Fruit fly (Drosophila melanogaster) whole organism, embryonic: Measurements from ENCODE around the gene Ctu2.

ENCODE experiments used
- ATbp ChIP-seq: fragments of 200-800 bp; sonication (Bioruptor generic); optimal IDR thresholded peaks from 2 replicates; lab custom pipeline; 2017; ENCODE audit warnings: missing biosample characterization, mild to moderate bottlenecking, missing genetic modification characterization, missing genetic modification reagents
- Atf3 ChIP-seq: fragments of 200-800 bp; sonication (Bioruptor generic); optimal IDR thresholded peaks from 3 replicates; lab custom pipeline; 2016; ENCODE audit warnings: missing biosample characterization, missing genetic modification characterization
- Bdp1 ChIP-seq: fragments of 200-800 bp; sonication (Bioruptor generic); optimal IDR thresholded peaks from 3 replicates; lab custom pipeline; 2016; ENCODE audit warnings: missing biosample characterization, missing genetic modification characterization
- Blimp-1 ChIP-seq: fragments of 200-800 bp; sonication (Bioruptor generic); optimal IDR thresholded peaks from 3 replicates; lab custom pipeline; 2018; ENCODE audit warnings: missing biosample characterization, missing genetic modification characterization, mild to moderate bottlenecking, moderate library complexity, missing genetic modification reagents
- BtbVII ChIP-seq: fragments of 200-800 bp; sonication (Bioruptor generic); optimal IDR thresholded peaks from 3 replicates; lab custom pipeline; 2017; ENCODE audit warnings: missing biosample characterization, mild to moderate bottlenecking, missing genetic modification characterization
- CG10274 ChIP-seq: fragments of 200-800 bp; sonication (Bioruptor generic); optimal IDR thresholded peaks from 3 replicates; lab custom pipeline; 2017; ENCODE audit warnings: missing biosample characterization, mild to moderate bottlenecking, missing genetic modification characterization
- CG11085 ChIP-seq: fragments of 200-800 bp; sonication (Bioruptor generic); IDR thresholded peaks from 2 replicates; pipeline ENCODE4 v1.3.6; 2022; ENCODE audit warnings: missing biosample characterization, missing genetic modification characterization
- CG11398 ChIP-seq: fragments of 200-800 bp; sonication (Bioruptor generic); optimal IDR thresholded peaks from 2 replicates; lab custom pipeline; 2016; ENCODE audit warnings: missing biosample characterization, missing genetic modification characterization
- CG12391 ChIP-seq: fragments of 200-800 bp; sonication (Bioruptor generic); optimal IDR thresholded peaks from 3 replicates; lab custom pipeline; 2018; ENCODE audit warnings: missing biosample characterization, mild to moderate bottlenecking, missing genetic modification characterization, moderate library complexity
- CG16815 ChIP-seq: fragments of 200-800 bp; sonication (Bioruptor generic); optimal IDR thresholded peaks from 3 replicates; lab custom pipeline; 2017; ENCODE audit warnings: missing biosample characterization, mild to moderate bottlenecking, missing genetic modification characterization
- CG3726 ChIP-seq: fragments of 200-800 bp; sonication (Bioruptor generic); IDR thresholded peaks from 3 replicates; pipeline ENCODE4, ENCODE4 v1.3.6; 2022; ENCODE audit warnings: missing biosample characterization, missing genetic modification characterization
- CG3838 ChIP-seq: fragments of 200-800 bp; sonication (Bioruptor generic); optimal IDR thresholded peaks from 3 replicates; lab custom pipeline; 2016; ENCODE audit warnings: missing biosample characterization, missing genetic modification characterization
- CG4707 ChIP-seq: fragments of 200-800 bp; sonication (Bioruptor generic); optimal IDR thresholded peaks from 2 replicates; lab custom pipeline; 2018; ENCODE audit warnings: missing biosample characterization, mild to moderate bottlenecking, missing genetic modification characterization, moderate library complexity
- CG5180 ChIP-seq: fragments of 200-800 bp; sonication (Bioruptor generic); optimal IDR thresholded peaks from 3 replicates; lab custom pipeline; 2017; ENCODE audit warnings: missing biosample characterization, missing genetic modification characterization, mild to moderate bottlenecking, moderate library complexity, missing genetic modification reagents
- CG6272 ChIP-seq: fragments of 200-800 bp; sonication (Bioruptor generic); IDR thresholded peaks from 2 replicates; pipeline ENCODE4 v1.3.6; 2022; ENCODE audit warnings: missing biosample characterization, missing genetic modification characterization
- CG6689 ChIP-seq: fragments of 200-800 bp; sonication (Bioruptor generic); IDR thresholded peaks from 2 replicates; pipeline ENCODE4 v1.3.6; 2022; ENCODE audit warnings: missing biosample characterization, missing genetic modification characterization
- CG8290 ChIP-seq, 3 experiments: fragments of 200-800 bp; sonication (Bioruptor generic); optimal IDR thresholded peaks; 2 replicates each; lab custom pipeline; 2016 to 2019; ENCODE audit warnings: missing biosample characterization in 3 of 3, missing genetic modification characterization in 3 of 3, mild to moderate bottlenecking in 2 of 3, moderate library complexity in 1 of 3
- CG8388 ChIP-seq: fragments of 200-800 bp; sonication (Bioruptor generic); optimal IDR thresholded peaks from 2 replicates; lab custom pipeline; 2019; ENCODE audit warnings: missing biosample characterization, mild to moderate bottlenecking, missing genetic modification characterization, moderate library complexity
- CG8478 ChIP-seq: fragments of >200 bp; optimal IDR thresholded peaks from 2 replicates; lab custom pipeline; 2018
- Dll ChIP-seq: fragments of 200-800 bp; sonication (Bioruptor generic); IDR thresholded peaks from 4 replicates; pipeline ENCODE4 v1.3.6; 2022; ENCODE audit warnings: missing biosample characterization, missing genetic modification characterization; ENCODE audit not compliant: partially characterized antibody
- HLH3B ChIP-seq: fragments of 200-800 bp; sonication (Bioruptor generic); IDR thresholded peaks from 2 replicates; pipeline ENCODE4 v1.3.6; 2022; ENCODE audit warnings: missing biosample characterization, missing genetic modification characterization
- Hand ChIP-seq: fragments of 200-800 bp; sonication (Bioruptor generic); optimal IDR thresholded peaks from 2 replicates; lab custom pipeline; 2017; ENCODE audit warnings: mild to moderate bottlenecking, missing biosample characterization, missing genetic modification reagents, missing genetic modification characterization
- Jarid2 ChIP-seq: fragments of 200-800 bp; sonication (Bioruptor generic); optimal IDR thresholded peaks from 3 replicates; lab custom pipeline; 2017; ENCODE audit warnings: mild to moderate bottlenecking, missing biosample characterization, missing genetic modification reagents, missing genetic modification characterization
- Kr ChIP-seq: fragments of 200-800 bp; sonication (Bioruptor generic); optimal IDR thresholded peaks from 2 replicates; lab custom pipeline; 2017; ENCODE audit warnings: missing biosample characterization, mild to moderate bottlenecking, missing genetic modification characterization
- Mrtf ChIP-seq: fragments of 200-800 bp; sonication (Bioruptor generic); IDR thresholded peaks from 3 replicates; pipeline ENCODE4 v1.3.6; 2022; ENCODE audit warnings: missing biosample characterization, missing genetic modification characterization
- Ravus ChIP-seq: fragments of 200-800 bp; sonication (Bioruptor generic); IDR thresholded peaks from 2 replicates; pipeline ENCODE4 v1.3.6; 2022; ENCODE audit warnings: missing biosample characterization, missing genetic modification characterization
- Ssrp ChIP-seq: fragments of 200-800 bp; sonication (Bioruptor generic); optimal IDR thresholded peaks from 2 replicates; lab custom pipeline; 2018; ENCODE audit warnings: missing biosample characterization, mild to moderate bottlenecking, missing genetic modification characterization, moderate library complexity
- ac ChIP-seq: fragments of 200-800 bp; sonication (Bioruptor generic); optimal IDR thresholded peaks from 3 replicates; lab custom pipeline; 2017; ENCODE audit warnings: missing biosample characterization, mild to moderate bottlenecking, missing genetic modification characterization
- ato ChIP-seq: fragments of 200-800 bp; sonication (Bioruptor generic); IDR thresholded peaks from 2 replicates; pipeline ENCODE4 v1.3.6; 2022; ENCODE audit warnings: missing biosample characterization, missing genetic modification characterization; ENCODE audit not compliant: partially characterized antibody
- az2 ChIP-seq: fragments of 200-800 bp; sonication (Bioruptor generic); optimal IDR thresholded peaks from 3 replicates; lab custom pipeline; 2016; ENCODE audit warnings: missing biosample characterization, missing genetic modification characterization
- br ChIP-seq: fragments of >200 bp; optimal IDR thresholded peaks from 2 replicates; lab custom pipeline; 2017
- bsh ChIP-seq, 2 experiments: fragments of 200-800 bp; sonication (Bioruptor generic); optimal IDR thresholded peaks; 2 replicates each; lab custom pipeline; 2017 to 2018; ENCODE audit warnings: mild to moderate bottlenecking in 2 of 2, missing biosample characterization in 2 of 2, missing genetic modification characterization in 2 of 2, moderate library complexity in 1 of 2
- da ChIP-seq: fragments of 200-800 bp; sonication (Bioruptor generic); optimal IDR thresholded peaks from 2 replicates; lab custom pipeline; 2016; ENCODE audit warnings: missing biosample characterization, missing genetic modification characterization
- en ChIP-seq: fragments of 200-800 bp; sonication (Bioruptor generic); optimal IDR thresholded peaks from 2 replicates; lab custom pipeline; 2016; ENCODE audit warnings: missing biosample characterization, missing genetic modification characterization
- ewg ChIP-seq: fragments of 200-800 bp; sonication (Bioruptor generic); optimal IDR thresholded peaks from 3 replicates; lab custom pipeline; 2017; ENCODE audit warnings: mild to moderate bottlenecking, missing biosample characterization, missing genetic modification reagents, missing genetic modification characterization
- fd64A ChIP-seq: fragments of 200-800 bp; sonication (Bioruptor generic); optimal IDR thresholded peaks from 3 replicates; lab custom pipeline; 2018; ENCODE audit warnings: missing biosample characterization, mild to moderate bottlenecking, missing genetic modification characterization
- gsb ChIP-seq: fragments of 200-800 bp; sonication (Bioruptor generic); IDR thresholded peaks from 2 replicates; pipeline ENCODE4 v1.3.6; 2022; ENCODE audit warnings: missing biosample characterization, missing genetic modification characterization
- ham ChIP-seq: fragments of 200-800 bp; sonication (Bioruptor generic); IDR thresholded peaks from 2 replicates; pipeline ENCODE4 v1.3.6; 2022; ENCODE audit warnings: missing biosample characterization, missing genetic modification characterization
- jing ChIP-seq: fragments of 200-800 bp; sonication (Bioruptor generic); optimal IDR thresholded peaks from 2 replicates; lab custom pipeline; 2018; ENCODE audit warnings: missing biosample characterization, mild to moderate bottlenecking, missing genetic modification characterization
- kah ChIP-seq: fragments of 200-800 bp; sonication (Bioruptor generic); optimal IDR thresholded peaks from 2 replicates; lab custom pipeline; 2018; ENCODE audit warnings: missing biosample characterization, mild to moderate bottlenecking, missing genetic modification characterization
- lilli ChIP-seq: fragments of 200-800 bp; sonication (Bioruptor generic); optimal IDR thresholded peaks from 3 replicates; lab custom pipeline; 2016; ENCODE audit warnings: missing biosample characterization, missing genetic modification characterization
- maf-S ChIP-seq: fragments of 200-800 bp; sonication (Bioruptor generic); optimal IDR thresholded peaks from 2 replicates; lab custom pipeline; 2016; ENCODE audit warnings: missing biosample characterization, missing genetic modification characterization
- nerfin-2 ChIP-seq: fragments of 200-800 bp; sonication (Bioruptor generic); IDR thresholded peaks from 2 replicates; pipeline ENCODE4 v1.3.6; 2022; ENCODE audit warnings: missing biosample characterization, missing genetic modification characterization; ENCODE audit not compliant: partially characterized antibody
- nom ChIP-seq: fragments of 200-800 bp; sonication (Bioruptor generic); optimal IDR thresholded peaks from 2 replicates; lab custom pipeline; 2017; ENCODE audit warnings: missing biosample characterization, missing genetic modification characterization, mild to moderate bottlenecking, moderate library complexity, missing genetic modification reagents
- org-1 ChIP-seq: fragments of 200-800 bp; sonication (Bioruptor generic); optimal IDR thresholded peaks from 2 replicates; lab custom pipeline; 2017; ENCODE audit warnings: missing biosample characterization, missing genetic modification characterization
- scrt ChIP-seq: fragments of 200-800 bp; sonication (Bioruptor generic); optimal IDR thresholded peaks from 2 replicates; lab custom pipeline; 2018; ENCODE audit warnings: missing biosample characterization, mild to moderate bottlenecking, missing genetic modification characterization, moderate library complexity
- seq ChIP-seq: fragments of 200-800 bp; sonication (Bioruptor generic); IDR thresholded peaks from 2 replicates; pipeline ENCODE4 v1.3.6; 2022; ENCODE audit warnings: missing biosample characterization, missing genetic modification characterization
- unc-4 ChIP-seq: fragments of 200-800 bp; sonication (Bioruptor generic); IDR thresholded peaks from 2 replicates; pipeline ENCODE4 v1.3.6; 2022; ENCODE audit warnings: missing biosample characterization, missing genetic modification characterization; ENCODE audit not compliant: partially characterized antibody
- wdn ChIP-seq: fragments of 200-800 bp; sonication (Bioruptor generic); IDR thresholded peaks from 2 replicates; pipeline ENCODE4 v1.3.6; 2022; ENCODE audit warnings: missing biosample characterization, missing genetic modification characterization

Gene Ctu2

dm6 chr2L:19533247-19533646, 40.2 kb upstream of the Ctu2 start, which contains the start of gene CG33116 (continued):
- TF ChIP-seq Hand = peak; percentile 20
- no peak for TF ChIP-seq CG8478 (lab: Kevin White, UChicago)
- TF ChIP-seq kah (GFP tag; lab: Kevin White, UChicago) = peak; percentile 43
- TF ChIP-seq CG8290 (GFP tag; optimal IDR thresholded peaks at IDR 0.05; lab: Kevin White, UChicago) = peak; percentile 88
- TF ChIP-seq CG8290 (tag; optimal IDR thresholded peaks at IDR 0.05; lab: Kevin White, UChicago) = peak; percentile 42 to 93
- peak; percentile 70 for TF ChIP-seq Atf3 (GFP tag; lab: Kevin White, UChicago)
- TF ChIP-seq CG8388 (GFP tag; lab: Kevin White, UChicago) = peak; percentile 77
- peak; percentile 40 for TF ChIP-seq Jarid2 (GFP tag; lab: Kevin White, UChicago)
- peak; percentile 75 for TF ChIP-seq org-1 (GFP tag; lab: Kevin White, UChicago)
- TF ChIP-seq ato (GFP tag; lab: Robert Waterston, UW) = 0 out of 2 replicates have a peak, but pooled peaks have one; percentile 25
- TF ChIP-seq HLH3B (GFP tag; lab: Robert Waterston, UW) = peak; percentile 76
- peak; percentile 56 for TF ChIP-seq jing (GFP tag; lab: Kevin White, UChicago)
- TF ChIP-seq CG10274 = peak; percentile 24
- TF ChIP-seq Ravus (GFP tag; lab: Robert Waterston, UW) = peak; percentile 10; the same call in 1 of the 2 replicates
- no peak for TF ChIP-seq unc-4 (GFP tag; lab: Robert Waterston, UW)
- TF ChIP-seq CG3726 (GFP tag; lab: Robert Waterston, UW) = 0 out of 3 replicates have a peak, but pooled peaks have one; percentile 52
- peak; percentile 85 for TF ChIP-seq CG12391 (tag; lab: Kevin White, UChicago)
- peak; percentile 9 for TF ChIP-seq CG5180 (GFP tag; lab: Kevin White, UChicago)
- TF ChIP-seq lilli (GFP tag; lab: Kevin White, UChicago) = peak; percentile 89
- peak; percentile 70 for TF ChIP-seq da
- TF ChIP-seq Kr = no peak
- TF ChIP-seq Blimp-1 (GFP tag; lab: Kevin White, UChicago) = peak; percentile 72
- TF ChIP-seq ham (GFP tag; lab: Robert Waterston, UW) = no peak
- TF ChIP-seq Dll (GFP tag; lab: Robert Waterston, UW) = 0 out of 4 replicates have a peak, but pooled peaks have one; percentile 35
- no peak for TF ChIP-seq br
- TF ChIP-seq en (GFP tag; lab: Kevin White, UChicago) = peak; percentile 75
- TF ChIP-seq maf-S (GFP tag; lab: Kevin White, UChicago) = peak; percentile 82
- peak; percentile 85 for TF ChIP-seq az2 (GFP tag; lab: Kevin White, UChicago)
- TF ChIP-seq Bdp1 (GFP tag; lab: Kevin White, UChicago) = peak; percentile 70
- TF ChIP-seq ATbp (GFP tag; lab: Kevin White, UChicago) = peak; percentile 75
- TF ChIP-seq ewg (GFP tag; lab: Kevin White, UChicago) = peak; percentile 67
- TF ChIP-seq CG3838 (GFP tag; lab: Kevin White, UChicago) = peak; percentile 29
- peak; percentile 70 for TF ChIP-seq nom (GFP tag; lab: Kevin White, UChicago)
- TF ChIP-seq Mrtf (GFP tag; lab: Robert Waterston, UW) = peak; percentile 40; the same call in 1 of the 3 replicates
- TF ChIP-seq seq (GFP tag; lab: Robert Waterston, UW) = peak; percentile 78
- TF ChIP-seq BtbVII (GFP tag; lab: Kevin White, UChicago) = peak; percentile 68
- TF ChIP-seq CG6689 = peak; percentile 64
- TF ChIP-seq ac (GFP tag; lab: Kevin White, UChicago) = peak; percentile 52
- peak; percentile 30; the same call in 1 of the 2 replicates for TF ChIP-seq CG6272 (GFP tag; lab: Robert Waterston, UW)
- peak; percentile 72 for TF ChIP-seq scrt
- TF ChIP-seq CG4707 = peak; percentile 52
- TF ChIP-seq wdn (GFP tag; lab: Robert Waterston, UW) = peak; percentile 57; the same call in 1 of the 2 replicates
- TF ChIP-seq CG16815 = peak; percentile 61
- TF ChIP-seq gsb (GFP tag; lab: Robert Waterston, UW) = peak; percentile 63
- peak; percentile 34 for TF ChIP-seq fd64A (GFP tag; lab: Kevin White, UChicago)
- TF ChIP-seq CG11398 = peak; percentile 60
- peak; percentile 66 to 80 for TF ChIP-seq bsh (GFP tag; optimal IDR thresholded peaks at IDR 0.05; lab: Kevin White, UChicago)
- TF ChIP-seq CG11085 = peak; percentile 71; the same call in 1 of the 2 replicates
- TF ChIP-seq Ssrp (tag; lab: Kevin White, UChicago) = peak; percentile 66
- 0 out of 2 replicates have a peak, but pooled peaks have one; percentile 15 for TF ChIP-seq nerfin-2 (GFP tag; lab: Robert Waterston, UW)
